Worm (Caenorhabditis elegans): ENCODE data around the gene irld-29.
"Not testable (repeated sequence)": the region's sequence is repeated elsewhere in the genome, so short reads cannot be mapped to it uniquely, and the experiment has no call there.

DNA sequence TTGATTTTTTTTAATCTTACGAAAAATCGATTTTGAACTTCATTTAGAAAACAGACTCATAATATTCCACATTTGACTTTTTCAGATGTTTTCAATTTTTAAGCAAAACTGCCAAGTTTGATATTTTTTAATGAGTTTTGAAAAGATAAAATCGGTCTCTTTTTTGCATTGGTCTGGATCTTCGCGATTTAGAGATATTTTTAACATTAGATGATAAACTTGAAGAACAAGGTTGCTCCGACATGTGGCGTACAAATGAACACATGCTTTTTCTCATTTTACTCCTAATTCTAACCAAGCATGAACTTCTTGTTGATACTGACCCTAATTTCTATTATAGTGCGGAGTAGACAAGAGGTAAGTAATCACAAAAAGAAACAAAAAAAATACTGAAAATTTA is 6.8 kb downstream of the irld-29 start, which contains the start of gene irld-32:
- TF ChIP-seq nhr-90 (tag; optimal IDR thresholded peaks at IDR 0.05); zim-3 (tag; optimal IDR thresholded peaks at IDR 0.05); rcor-1 (GFP tag; IDR thresholded peaks at IDR 0.05); nhr-120 (GFP tag; IDR thresholded peaks at IDR 0.05); let-607 (tag; optimal IDR thresholded peaks at IDR 0.05); Y53F4B.3 (GFP tag; IDR thresholded peaks at IDR 0.05); nhr-179 (tag; optimal IDR thresholded peaks at IDR 0.05); hlh-26 (GFP tag; conservative IDR thresholded peaks at IDR 0.05); mcd-1 (GFP tag; IDR thresholded peaks at IDR 0.05); egrh-3 (GFP tag; IDR thresholded peaks at IDR 0.05); C17E4.6 (GFP tag; IDR thresholded peaks at IDR 0.05): not testable (repeated sequence)
